Worm (Caenorhabditis elegans) whole organism, L4 larva: Measurements from ENCODE around the gene Y41G9A.17.

Experiments used
- F37D6.2 ChIP-seq: sonication (generic microtip); optimal IDR thresholded peaks from 2 replicates; lab custom pipeline; 2016; ENCODE audit warnings: mild to moderate bottlenecking, missing genetic modification characterization, missing compliant biosample characterization
- F49E8.2 ChIP-seq: sonication (generic microtip); optimal IDR thresholded peaks from 2 replicates; lab custom pipeline; 2016; ENCODE audit warnings: missing compliant biosample characterization, mild to moderate bottlenecking, missing genetic modification characterization, borderline replicate concordance
- daf-16 ChIP-seq, 3 experiments: sonication (generic microtip); optimal IDR thresholded peaks; 2 replicates each; lab custom pipeline; 2016 to 2017; ENCODE audit warnings: missing genetic modification characterization in 3 of 3, missing genetic modification reagents in 3 of 3, mild to moderate bottlenecking in 2 of 3, missing compliant biosample characterization in 2 of 3, missing biosample characterization in 1 of 3, moderate library complexity in 1 of 3
- lsy-2 ChIP-seq, 2 experiments: fragments of 150-350 bp in 1 of 2; sonication (generic microtip) in 1 of 2; optimal IDR thresholded peaks; 2 replicates each; lab custom pipeline; 2014 to 2017; ENCODE audit warnings: missing biosample characterization in 2 of 2, missing genetic modification characterization in 2 of 2
- nhr-28 ChIP-seq: fragments of 150-350 bp; optimal IDR thresholded peaks from 2 replicates; lab custom pipeline; 2014; ENCODE audit warnings: missing biosample characterization, missing genetic modification characterization
- snpc-1.2 ChIP-seq: fragments of 200-800 bp; sonication (Bioruptor generic); IDR thresholded peaks from 2 replicates; pipeline ENCODE4 v1.3.6; 2022; ENCODE audit warnings: missing genetic modification reagents, missing genetic modification characterization, missing compliant biosample characterization
- snpc-4 ChIP-seq: fragments of 150-350 bp; optimal IDR thresholded peaks from 2 replicates; lab custom pipeline; 2014; ENCODE audit warnings: missing biosample characterization, missing genetic modification characterization
- spr-1 ChIP-seq: sonication (generic microtip); optimal IDR thresholded peaks from 2 replicates; lab custom pipeline; 2016; ENCODE audit warnings: mild to moderate bottlenecking, missing genetic modification characterization, missing compliant biosample characterization

DNA sequence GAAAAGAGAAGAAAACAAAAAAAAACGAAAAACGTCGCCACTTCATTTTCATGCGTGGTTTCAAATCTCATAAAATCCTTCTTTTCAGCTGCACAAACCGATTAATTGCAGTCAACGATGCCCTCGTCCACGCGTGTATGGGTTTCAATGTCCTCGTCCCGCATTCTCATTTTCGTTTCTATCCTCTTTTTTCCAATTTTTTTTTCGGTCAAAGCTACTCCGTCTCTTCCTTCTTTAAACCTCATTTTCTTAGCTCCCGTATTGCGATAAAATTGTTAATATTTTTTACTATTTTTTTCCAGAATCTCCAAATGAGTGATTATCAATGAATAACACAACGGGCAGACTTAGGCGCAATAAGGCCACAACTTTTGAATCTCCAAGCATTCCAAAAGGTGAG is 23.4 kb downstream of the Y41G9A.17 start, which contains the start of gene aakg-3:
- TF ChIP-seq snpc-4 (no peak), daf-16 (GFP tag; optimal IDR thresholded peaks at IDR 0.05; lab: Kevin White, UChicago) (no peak), daf-16 (tag; optimal IDR thresholded peaks at IDR 0.05; lab: Kevin White, UChicago) (no peak), snpc-1.2 (GFP tag; lab: Robert Waterston, UW) (no peak), spr-1 (tag; lab: Kevin White, UChicago) (no peak), F37D6.2 (tag; lab: Kevin White, UChicago) (no peak), lsy-2 (tag; optimal IDR thresholded peaks at IDR 0.05; lab: Kevin White, UChicago) (no peak), nhr-28 (no peak), F49E8.2 (tag; lab: Kevin White, UChicago) (no peak)
